Fruit fly (Drosophila melanogaster): ENCODE measurements around the gene CG11085.

DNA sequence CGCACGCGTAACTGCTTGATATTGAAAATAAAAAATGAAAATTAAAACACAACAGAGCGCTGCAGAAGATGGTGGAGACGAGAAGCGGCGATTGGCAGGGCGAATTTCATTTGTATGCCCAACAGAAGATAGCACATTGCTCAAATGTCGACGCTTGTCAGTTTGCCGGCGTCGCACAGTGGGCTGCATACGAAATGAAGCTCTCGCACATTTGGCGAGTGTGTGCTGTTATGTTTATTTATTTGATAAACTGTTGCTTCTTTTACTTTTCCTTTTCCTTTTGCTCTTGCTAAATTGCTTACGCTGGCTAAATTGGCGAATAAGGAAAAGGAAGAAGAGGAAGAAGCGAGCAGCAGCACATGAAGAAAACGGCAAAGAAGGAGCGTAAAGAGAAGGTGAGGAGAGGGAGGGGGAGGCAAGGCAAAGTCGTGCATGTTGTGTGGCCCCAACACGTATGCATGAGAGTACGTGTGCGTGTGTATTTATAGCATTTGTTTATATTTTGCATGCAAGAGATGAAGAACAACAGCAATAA, 40.8 kb upstream of the CG11085 start:
- TF ChIP-seq CG9948 (tag; optimal IDR thresholded peaks at IDR 0.05) = peak; percentile 40
- TF ChIP-seq Ets98B (GFP tag; IDR thresholded peaks at IDR 0.05) = peak; percentile 7; the same call in 1 of the 2 replicates
- no peak for TF ChIP-seq rn (GFP tag; IDR thresholded peaks at IDR 0.05)
- TF ChIP-seq CG14655 (GFP tag; optimal IDR thresholded peaks at IDR 0.05) = no peak

Measured in whole organism, pupa.